Fruit fly (Drosophila melanogaster): ENCODE measurements around the gene CG17163.

- TF ChIP-seq pan (optimal IDR thresholded peaks at IDR 0.05) (no peak), usp (GFP tag; optimal IDR thresholded peaks at IDR 0.05) (no peak), CG8478 (optimal IDR thresholded peaks at IDR 0.05) (no peak)
Observed at dm6 chrX:23067521-23068459, 14.7 kb downstream of the CG17163 start, which contains the start of gene CG17167.

Measured in whole organism.